Worm (Caenorhabditis elegans) whole organism, L4/young adult: ENCODE results near the gene mks-5.

Experiments
- W03F9.2 ChIP-seq: fragments of 150-350 bp; optimal IDR thresholded peaks from 2 replicates; lab custom pipeline; 2014; ENCODE audit warnings: missing biosample characterization, missing genetic modification characterization
- him-1 ChIP-seq: sonication (generic microtip); optimal IDR thresholded peaks from 2 replicates; lab custom pipeline; 2016; ENCODE audit warnings: missing genotype, missing genetic modification reagents, missing genetic modification characterization, missing compliant biosample characterization

DNA sequence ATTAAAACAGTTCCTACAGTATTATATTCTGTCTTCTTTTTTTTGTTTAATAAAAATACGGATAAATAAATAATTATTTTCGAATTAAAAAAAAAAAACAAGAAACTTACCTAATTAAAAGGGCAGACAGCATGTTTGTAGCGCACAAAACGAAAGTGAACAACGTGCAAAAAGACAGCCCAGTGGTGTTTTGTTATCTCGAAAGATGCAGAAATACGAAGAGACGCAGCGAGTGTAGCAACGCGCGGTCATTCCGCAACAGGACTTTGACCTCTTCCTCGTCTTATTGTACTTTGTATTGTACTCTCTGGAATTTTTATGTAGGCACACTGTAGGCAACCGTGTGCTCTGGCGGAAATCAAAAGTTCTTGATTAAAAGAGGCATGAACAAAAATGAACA is 26.4 kb upstream of the mks-5 start, which contains the start of gene gbh-1:
- TF ChIP-seq him-1 (tag; lab: Kevin White, UChicago) (no peak), W03F9.2 (no peak)
